Worm (Caenorhabditis elegans) whole organism, mixed stage, embryonic: ENCODE data around the gene B0035.21.

ENCODE experiments used
- M03D4.4 ChIP-seq: sonication (generic microtip); optimal IDR thresholded peaks from 2 replicates; lab custom pipeline; 2017; ENCODE audit warnings: mild to moderate bottlenecking, missing genetic modification characterization, missing compliant biosample characterization
- bed-3 ChIP-seq: fragments of 200-800 bp; sonication (Bioruptor generic); optimal IDR thresholded peaks from 3 replicates; lab custom pipeline; 2018; ENCODE audit warnings: mild to moderate bottlenecking, missing genetic modification characterization, moderate library complexity, missing compliant biosample characterization
- blmp-1 ChIP-seq: fragments of 150-350 bp; optimal IDR thresholded peaks from 2 replicates; lab custom pipeline; 2014; ENCODE audit warnings: missing biosample characterization, missing genetic modification characterization
- ceh-39 ChIP-seq: fragments of 150-350 bp; optimal IDR thresholded peaks from 2 replicates; lab custom pipeline; 2014; ENCODE audit warnings: missing biosample characterization, missing genetic modification characterization
- ceh-43 ChIP-seq: fragments of 200-800 bp; sonication (Bioruptor generic); optimal IDR thresholded peaks from 2 replicates; lab custom pipeline; 2018; ENCODE audit warnings: mild to moderate bottlenecking, missing genetic modification characterization, moderate library complexity, missing compliant biosample characterization
- ceh-83 ChIP-seq: fragments of 200-800 bp; sonication (Bioruptor generic); optimal IDR thresholded peaks from 2 replicates; lab custom pipeline; 2018; ENCODE audit warnings: mild to moderate bottlenecking, missing genetic modification characterization, missing compliant biosample characterization
- ces-1 ChIP-seq: fragments of 150-350 bp; optimal IDR thresholded peaks from 2 replicates; lab custom pipeline; 2014; ENCODE audit warnings: missing biosample characterization, missing genetic modification reagents, missing genetic modification characterization
- cnd-1 ChIP-seq: fragments of 200-800 bp; sonication (Bioruptor generic); optimal IDR thresholded peaks from 2 replicates; lab custom pipeline; 2018; ENCODE audit warnings: mild to moderate bottlenecking, missing genetic modification characterization, missing compliant biosample characterization
- drap-1 ChIP-seq: fragments of 200-800 bp; sonication (Bioruptor generic); optimal IDR thresholded peaks from 3 replicates; lab custom pipeline; 2018; ENCODE audit warnings: mild to moderate bottlenecking, missing genetic modification characterization, missing compliant biosample characterization
- elt-1 ChIP-seq: sonication (generic microtip); optimal IDR thresholded peaks from 2 replicates; lab custom pipeline; 2017; ENCODE audit warnings: missing genetic modification characterization, mild to moderate bottlenecking, missing compliant biosample characterization, antibody characterized with exemption, moderate library complexity, borderline replicate concordance; ENCODE audit not compliant: insufficient read depth
- elt-3 ChIP-seq: fragments of 150-350 bp; optimal IDR thresholded peaks from 2 replicates; lab custom pipeline; 2014; ENCODE audit warnings: missing biosample characterization, missing genetic modification characterization
- flh-1 ChIP-seq: fragments of 200-800 bp; sonication (Bioruptor generic); optimal IDR thresholded peaks from 2 replicates; lab custom pipeline; 2018; ENCODE audit warnings: mild to moderate bottlenecking, missing genetic modification characterization, moderate library complexity, missing compliant biosample characterization
- ham-2 ChIP-seq: fragments of 200-800 bp; sonication (Bioruptor generic); optimal IDR thresholded peaks from 2 replicates; lab custom pipeline; 2018; ENCODE audit warnings: mild to moderate bottlenecking, missing genetic modification characterization, missing compliant biosample characterization
- hlh-1 ChIP-seq: fragments of 150-350 bp; optimal IDR thresholded peaks from 2 replicates; lab custom pipeline; 2014; ENCODE audit warnings: missing biosample characterization, missing genetic modification reagents, missing genetic modification characterization
- lin-13 ChIP-seq: fragments of 150-350 bp; optimal IDR thresholded peaks from 2 replicates; lab custom pipeline; 2014; ENCODE audit warnings: missing biosample characterization, missing genetic modification characterization
- lin-32 ChIP-seq: fragments of 200-800 bp; sonication (Bioruptor generic); optimal IDR thresholded peaks from 2 replicates; lab custom pipeline; 2018; ENCODE audit warnings: mild to moderate bottlenecking, missing genetic modification characterization, missing compliant biosample characterization
- lsy-2 ChIP-seq: fragments of 150-350 bp; optimal IDR thresholded peaks from 2 replicates; lab custom pipeline; 2014; ENCODE audit warnings: missing biosample characterization, missing genetic modification characterization
- mab-5 ChIP-seq: fragments of 150-350 bp; optimal IDR thresholded peaks from 2 replicates; lab custom pipeline; 2014; ENCODE audit warnings: missing biosample characterization, missing genetic modification characterization
- mep-1 ChIP-seq: fragments of 150-350 bp; optimal IDR thresholded peaks from 2 replicates; lab custom pipeline; 2017; ENCODE audit warnings: missing biosample characterization, missing genetic modification reagents, missing genetic modification characterization, inconsistent platforms
- mls-2 ChIP-seq: sonication (generic microtip); optimal IDR thresholded peaks from 2 replicates; lab custom pipeline; 2016; ENCODE audit warnings: mild to moderate bottlenecking, missing genetic modification characterization, moderate library complexity, missing compliant biosample characterization
- nhr-12 ChIP-seq: fragments of 150-350 bp; optimal IDR thresholded peaks from 2 replicates; lab custom pipeline; 2014; ENCODE audit warnings: missing biosample characterization, missing genetic modification characterization
- nhr-2 ChIP-seq: fragments of 150-350 bp; optimal IDR thresholded peaks from 2 replicates; lab custom pipeline; 2014; ENCODE audit warnings: missing biosample characterization, missing genetic modification characterization
- nhr-237 ChIP-seq: fragments of 150-350 bp; optimal IDR thresholded peaks from 2 replicates; lab custom pipeline; 2014; ENCODE audit warnings: missing biosample characterization, missing genetic modification characterization
- nhr-28 ChIP-seq: fragments of 150-350 bp; optimal IDR thresholded peaks from 2 replicates; lab custom pipeline; 2014; ENCODE audit warnings: missing biosample characterization, missing genetic modification characterization
- nhr-76 ChIP-seq: sonication (generic microtip); optimal IDR thresholded peaks from 2 replicates; lab custom pipeline; 2017; ENCODE audit warnings: missing biosample characterization, missing genetic modification characterization
- pha-4 ChIP-seq: fragments of 150-350 bp; optimal IDR thresholded peaks from 2 replicates; lab custom pipeline; 2018; ENCODE audit warnings: missing biosample characterization, missing genetic modification reagents, missing genetic modification characterization
- sem-2 ChIP-seq: fragments of 200-800 bp; sonication (Bioruptor generic); optimal IDR thresholded peaks from 2 replicates; lab custom pipeline; 2018; ENCODE audit warnings: mild to moderate bottlenecking, missing genetic modification characterization, missing compliant biosample characterization
- sptf-1 ChIP-seq: sonication (generic microtip); optimal IDR thresholded peaks from 2 replicates; lab custom pipeline; 2017; ENCODE audit warnings: mild to moderate bottlenecking, missing genetic modification characterization, moderate library complexity, missing compliant biosample characterization
- tbx-8 ChIP-seq: fragments of 200-800 bp; sonication (Bioruptor generic); optimal IDR thresholded peaks from 2 replicates; lab custom pipeline; 2018; ENCODE audit warnings: mild to moderate bottlenecking, missing genetic modification characterization, moderate library complexity, missing compliant biosample characterization
- unc-120 ChIP-seq: sonication (generic microtip); optimal IDR thresholded peaks from 2 replicates; lab custom pipeline; 2017; ENCODE audit warnings: missing genetic modification characterization, missing compliant biosample characterization; ENCODE audit not compliant: poor library complexity, severe bottlenecking
- unc-62 ChIP-seq: fragments of 150-350 bp; optimal IDR thresholded peaks from 2 replicates; lab custom pipeline; 2014; ENCODE audit warnings: missing biosample characterization, missing genetic modification reagents, missing genetic modification characterization
- zip-8 ChIP-seq: fragments of 150-350 bp; optimal IDR thresholded peaks from 2 replicates; lab custom pipeline; 2014; ENCODE audit warnings: missing biosample characterization, missing genetic modification characterization
- ztf-11 ChIP-seq: fragments of 150-350 bp; optimal IDR thresholded peaks from 2 replicates; lab custom pipeline; 2014; ENCODE audit warnings: missing biosample characterization, missing genetic modification characterization

B0035.21 gene

DNA sequence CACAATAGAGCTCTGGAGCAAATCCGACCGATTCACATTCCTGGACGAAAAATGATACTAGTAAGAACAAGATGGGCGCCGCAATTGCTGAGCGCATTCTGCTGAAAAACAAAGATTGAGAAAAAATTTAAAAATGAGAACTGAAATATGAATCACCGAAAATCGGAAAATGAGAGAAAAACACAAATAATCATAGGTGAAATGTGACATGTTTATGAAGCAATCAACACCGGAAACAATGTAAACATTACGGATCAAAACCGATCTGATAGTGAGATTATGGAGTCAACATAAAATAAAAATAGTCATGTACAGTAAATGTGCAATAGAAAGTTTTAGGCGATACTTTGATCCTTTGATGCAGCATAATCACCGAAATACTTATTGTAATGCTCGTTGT, 13.2 kb upstream of the B0035.21 start, which contains the start of gene dnj-2:
TSS of gene dnj-2 (minus strand) at position 101 of the 400 bp plus-strand sequence.
- no peak for TF ChIP-seq mab-5
- no peak for TF ChIP-seq nhr-28

DNA sequence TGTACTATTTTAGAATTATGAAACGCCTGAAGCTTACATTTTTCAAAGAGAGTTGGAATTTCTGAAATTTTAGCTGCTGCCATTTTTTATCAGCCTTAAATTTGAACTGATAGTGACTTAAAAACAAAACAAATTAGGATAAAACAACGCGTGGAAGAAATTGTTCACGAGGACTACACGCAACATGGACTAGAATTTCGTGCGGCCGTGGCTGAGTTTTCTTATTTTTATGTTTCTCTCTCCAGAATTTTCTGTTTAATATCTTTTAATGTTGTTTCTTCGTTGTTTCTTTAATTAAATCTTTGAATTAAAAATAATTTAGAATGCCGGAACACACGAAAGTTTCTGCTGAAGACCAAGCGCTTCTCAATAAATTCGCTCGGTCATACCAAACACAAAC, 12.2 kb upstream of the B0035.21 start, which contains the start of the genes B0035.3, B0035.22 and pfd-4:
TSS of gene B0035.3 (minus strand) at position 114 of the 400 bp plus-strand sequence.
TSS of gene B0035.22 (plus strand) at position 269 of the 400 bp plus-strand sequence.
TSS of gene pfd-4 (plus strand) at position 323 of the 400 bp plus-strand sequence.
- TF ChIP-seq ces-1 (GFP tag; lab: Kevin White, UChicago) = peak; percentile 39
- TF ChIP-seq ceh-83 = no peak

DNA sequence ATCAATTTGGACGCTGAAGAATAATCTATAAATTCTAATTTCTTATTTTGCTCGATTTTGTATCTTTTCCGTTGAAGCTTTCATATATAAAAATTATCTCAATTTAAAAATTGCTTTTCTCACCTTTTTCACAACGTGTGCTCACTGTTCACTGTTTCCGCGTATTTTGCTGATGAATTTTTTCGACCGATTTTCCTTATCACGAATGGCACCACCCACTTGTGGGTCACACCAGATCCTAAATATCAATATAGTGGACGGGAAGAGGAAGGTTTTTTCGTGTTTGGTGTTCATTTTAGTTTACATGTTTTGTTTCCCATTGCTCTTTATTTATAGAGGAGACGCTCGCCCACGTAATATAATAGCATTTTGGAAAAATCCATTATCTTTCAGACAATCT, 11.4 kb upstream of the B0035.21 start:
- TF ChIP-seq drap-1 (GFP tag; lab: Kevin White, UChicago) = no peak
- TF ChIP-seq ces-1 (GFP tag; lab: Kevin White, UChicago) = no peak
- TF ChIP-seq sem-2 (GFP tag; lab: Kevin White, UChicago) = no peak
- no peak for TF ChIP-seq sptf-1

DNA sequence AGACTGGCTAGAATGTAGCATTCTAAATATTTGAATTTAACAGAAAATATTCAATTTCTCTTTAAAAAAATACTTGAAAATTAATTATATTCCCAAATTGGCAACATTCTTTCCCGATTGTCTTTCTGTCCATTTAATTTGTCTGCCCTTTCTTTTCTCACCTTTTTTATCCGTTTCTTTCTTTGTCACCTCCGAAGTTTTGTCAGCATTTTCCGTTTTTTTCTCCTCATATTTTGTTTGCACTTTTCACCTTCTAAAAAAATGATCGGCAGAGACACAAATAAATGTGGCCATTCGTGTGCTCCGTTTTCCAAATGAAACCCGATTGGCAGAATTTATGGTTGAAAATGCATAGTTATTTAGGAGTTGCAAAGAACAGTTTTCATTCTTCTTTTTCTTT, 11.0 kb upstream of the B0035.21 start:
- TF ChIP-seq mab-5 (no peak), nhr-2 (tag; lab: Kevin White, UChicago) (no peak), zip-8 (tag; lab: Kevin White, UChicago) (no peak)

DNA sequence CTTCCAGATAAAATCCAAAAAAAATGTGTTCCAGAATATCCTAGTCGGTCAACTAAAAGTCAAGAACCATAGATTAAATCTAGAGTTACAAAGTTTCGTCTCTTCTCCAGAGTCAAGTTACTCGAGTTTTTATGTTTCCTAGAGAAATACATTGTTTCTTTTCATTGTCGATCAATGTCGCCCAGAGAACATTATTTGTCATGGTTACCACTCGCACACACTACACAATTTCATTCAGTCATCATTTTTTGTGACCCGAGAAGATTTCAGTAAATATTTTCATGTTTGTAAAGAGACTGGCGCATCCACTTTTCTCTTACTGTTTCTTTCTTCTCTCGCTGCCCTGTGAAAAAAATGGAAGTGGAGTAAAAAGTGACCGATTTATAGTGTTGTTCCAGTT, 10.4 kb upstream of the B0035.21 start:
- TF ChIP-seq lin-13 (tag; lab: Kevin White, UChicago) (no peak), elt-3 (no peak), nhr-2 (tag; lab: Kevin White, UChicago) (no peak), hlh-1 (tag; lab: Kevin White, UChicago) (no peak), mab-5 (no peak), M03D4.4 (tag; lab: Kevin White, UChicago) (no peak), blmp-1 (no peak), drap-1 (GFP tag; lab: Kevin White, UChicago) (no peak), elt-1 (no peak)
- TF ChIP-seq, all 35 proteins: peak for 0

DNA sequence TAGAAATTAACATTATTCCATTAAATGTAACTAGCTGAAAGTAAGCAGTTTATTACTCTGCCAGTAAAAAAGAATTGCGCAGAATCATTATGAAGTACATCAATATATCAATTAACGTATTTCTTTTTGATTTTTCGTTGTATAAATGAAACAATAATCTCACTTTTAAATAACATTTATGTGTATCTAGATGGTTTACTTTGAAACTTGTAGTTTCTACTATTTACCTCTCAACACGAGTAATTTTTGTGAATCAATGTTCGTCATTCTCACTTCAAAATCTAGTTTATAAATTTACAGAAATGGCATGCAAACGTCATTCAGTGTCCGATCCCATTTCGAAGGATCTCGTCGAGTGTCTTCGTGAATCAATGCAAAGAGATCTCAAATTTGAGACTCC, 9.9 kb upstream of the B0035.21 start, which contains the start of gene gspd-1:
TSS of gene gspd-1 (plus strand) at position 301 of the 400 bp plus-strand sequence.
- TF ChIP-seq zip-8 (tag; lab: Kevin White, UChicago) (no peak), lsy-2 (tag; lab: Kevin White, UChicago) (no peak), nhr-76 (tag; lab: Kevin White, UChicago) (no peak), elt-1 (no peak), mep-1 (tag; lab: Kevin White, UChicago) (no peak)

DNA sequence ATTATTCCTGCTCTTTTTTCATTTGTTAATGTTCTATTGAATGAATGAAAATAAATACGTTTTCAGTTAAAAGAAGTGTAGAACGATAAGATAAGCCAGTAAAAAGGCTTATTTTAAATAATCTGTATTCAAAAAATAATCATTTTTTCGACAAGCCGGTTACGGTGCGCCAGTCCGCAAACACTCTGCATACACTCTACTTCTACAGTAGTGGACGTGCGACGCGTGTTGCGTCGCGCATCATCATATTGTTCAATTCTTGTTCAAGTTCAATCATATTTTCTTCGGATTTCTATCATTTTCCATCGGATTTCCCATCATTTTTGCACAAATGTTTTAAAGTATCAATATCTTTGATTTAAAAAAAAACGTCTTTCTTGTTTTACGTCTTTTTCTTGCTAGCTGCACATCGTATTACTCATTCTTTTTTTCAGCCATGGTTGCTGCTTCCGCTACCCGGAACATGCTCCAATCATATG, 7.1 kb upstream of the B0035.21 start, which contains the start of gene B0035.18:
TSS of gene B0035.18 (plus strand) at position 429 of the 479 bp plus-strand sequence.
- TF ChIP-seq lsy-2 (tag; lab: Kevin White, UChicago) (no peak), nhr-237 (no peak), blmp-1 (no peak), ces-1 (GFP tag; lab: Kevin White, UChicago) (no peak), nhr-12 (no peak), zip-8 (tag; lab: Kevin White, UChicago) (no peak), mab-5 (no peak), mls-2 (no peak), lin-32 (GFP tag; lab: Kevin White, UChicago) (no peak), M03D4.4 (tag; lab: Kevin White, UChicago) (no peak)

DNA sequence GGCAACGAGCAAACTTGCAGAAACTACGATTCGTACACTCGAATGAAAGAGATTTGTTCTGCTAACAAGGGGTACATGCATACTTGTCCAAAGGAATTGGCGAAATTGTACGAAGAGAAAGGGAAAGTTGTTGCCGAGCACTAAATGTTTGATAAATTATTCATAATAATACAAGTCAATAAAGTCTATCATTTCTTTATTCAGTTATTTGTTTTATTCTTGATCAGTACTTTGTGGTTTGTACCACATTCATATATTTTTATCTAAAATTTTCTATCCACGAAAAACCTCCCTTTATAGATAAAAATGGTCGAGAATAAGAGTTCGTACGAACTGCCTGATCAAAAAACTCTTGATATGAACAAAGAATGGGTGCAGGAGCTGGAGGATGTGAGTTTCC, 6.6 kb upstream of the B0035.21 start, which contains the start of gene edg-1:
TSS of gene edg-1 (plus strand) at position 301 of the 400 bp plus-strand sequence.
- TF ChIP-seq tbx-8 (GFP tag; lab: Kevin White, UChicago) = no peak
- TF ChIP-seq unc-62 (GFP tag; lab: Kevin White, UChicago) = no peak
- no peak for TF ChIP-seq ceh-43 (GFP tag; lab: Kevin White, UChicago)
- TF ChIP-seq drap-1 (GFP tag; lab: Kevin White, UChicago) = no peak
- no peak for TF ChIP-seq bed-3 (GFP tag; lab: Kevin White, UChicago)
- no peak for TF ChIP-seq unc-120 (tag; lab: Kevin White, UChicago)
- no peak for TF ChIP-seq ceh-39 (tag; lab: Kevin White, UChicago)
- no peak for TF ChIP-seq sem-2 (GFP tag; lab: Kevin White, UChicago)
- TF ChIP-seq pha-4 = no peak
- no peak for TF ChIP-seq ham-2 (GFP tag; lab: Kevin White, UChicago)
- TF ChIP-seq lin-13 (tag; lab: Kevin White, UChicago) = no peak
- TF ChIP-seq nhr-237 = no peak
- TF ChIP-seq ztf-11 (tag; lab: Kevin White, UChicago) = no peak
- TF ChIP-seq mep-1 (tag; lab: Kevin White, UChicago) = no peak
- no peak for TF ChIP-seq mls-2
- TF ChIP-seq hlh-1 (tag; lab: Kevin White, UChicago) = no peak
- no peak for TF ChIP-seq flh-1 (GFP tag; lab: Kevin White, UChicago)
- TF ChIP-seq elt-3 = no peak
- TF ChIP-seq cnd-1 = no peak
